Fruit fly (Drosophila melanogaster): Measurements from ENCODE around the gene Timp.

Timp gene

dm6 chr3R:10225390-10225789 lies 12.6 kb upstream of the Timp start, which contains the start of gene CG42795:
TSS of gene CG42795 (plus strand) at chr3R:10225690.
- TF ChIP-seq CG31441 (GFP tag; IDR thresholded peaks at IDR 0.05): no peak
- no peak for TF ChIP-seq Oli (tag; optimal IDR thresholded peaks at IDR 0.05)
- TF ChIP-seq CG2889 (GFP tag; IDR thresholded peaks at IDR 0.05): no peak
- TF ChIP-seq CG2129 (GFP tag; IDR thresholded peaks at IDR 0.05; ENCODE audit: partially characterized antibody): no peak
- TF ChIP-seq Bgb (GFP tag; IDR thresholded peaks at IDR 0.05; ENCODE audit: partially characterized antibody): no peak
- no peak for TF ChIP-seq amos (GFP tag; IDR thresholded peaks at IDR 0.05; ENCODE audit: partially characterized antibody)
- TF ChIP-seq Gsc (GFP tag; IDR thresholded peaks at IDR 0.05): no peak
- TF ChIP-seq CG17568 (GFP tag; optimal IDR thresholded peaks at IDR 0.05): no peak
- TF ChIP-seq HLH4C (GFP tag; IDR thresholded peaks at IDR 0.05; ENCODE audit: partially characterized antibody): no peak
- no peak for TF ChIP-seq Deaf1 (tag; optimal IDR thresholded peaks at IDR 0.05)
- no peak for TF ChIP-seq inv (GFP tag; IDR thresholded peaks at IDR 0.05; ENCODE audit: partially characterized antibody)
- no peak for TF ChIP-seq ERR (GFP tag; optimal IDR thresholded peaks at IDR 0.05)
- no peak for TF ChIP-seq CG17829 (tag; optimal IDR thresholded peaks at IDR 0.05)
- TF ChIP-seq h (optimal IDR thresholded peaks at IDR 0.05): no peak
- TF ChIP-seq CG11723 (GFP tag; optimal IDR thresholded peaks at IDR 0.05): no peak

dm6 chr3R:10224594-10224993 lies 11.8 kb upstream of the Timp start, which contains the start of the genes CG12817 and CG34107:
TSS of gene CG12817 (minus strand) at chr3R:10224725.
TSS of gene CG34107 (plus strand) at chr3R:10224909.
- TF ChIP-seq CG10979 (tag; optimal IDR thresholded peaks at IDR 0.05): no peak
- TF ChIP-seq CG15269 (tag; optimal IDR thresholded peaks at IDR 0.05): no peak
- TF ChIP-seq Bgb (GFP tag; IDR thresholded peaks at IDR 0.05; ENCODE audit: partially characterized antibody): no peak
- peak; percentile 89 for TF ChIP-seq ewg (GFP tag; optimal IDR thresholded peaks at IDR 0.05)
- no peak for TF ChIP-seq pros (GFP tag; optimal IDR thresholded peaks at IDR 0.05)
- no peak for TF ChIP-seq Gsc (GFP tag; IDR thresholded peaks at IDR 0.05)
- no peak for TF ChIP-seq CG8765 (GFP tag; IDR thresholded peaks at IDR 0.05)
- peak; percentile 8 for TF ChIP-seq pzg (GFP tag; optimal IDR thresholded peaks at IDR 0.05)

- TF ChIP-seq Rx (GFP tag; IDR thresholded peaks at IDR 0.05) (no peak), H2.0 (GFP tag; IDR thresholded peaks at IDR 0.05) (no peak), prd (optimal IDR thresholded peaks at IDR 0.05) (no peak), prd (GFP tag; IDR thresholded peaks at IDR 0.05) (0 out of 3 replicates have a peak, but pooled peaks have one; percentile 30), Antp (GFP tag; optimal IDR thresholded peaks at IDR 0.05) (no peak), CG15479 (GFP tag; optimal IDR thresholded peaks at IDR 0.05) (peak; percentile 85), hbn (GFP tag; IDR thresholded peaks at IDR 0.05; ENCODE audit: partially characterized antibody) (no peak), hkb (optimal IDR thresholded peaks at IDR 0.05) (no peak), hkb (GFP tag; IDR thresholded peaks at IDR 0.05) (no peak), CG2712 (tag; optimal IDR thresholded peaks at IDR 0.05) (no peak), zen (tag; optimal IDR thresholded peaks at IDR 0.05) (peak; percentile 95), CG4328 (GFP tag; optimal IDR thresholded peaks at IDR 0.05) (no peak), Poxn (GFP tag; IDR thresholded peaks at IDR 0.05) (no peak), cad (GFP tag; optimal IDR thresholded peaks at IDR 0.05) (peak; percentile 69), tll (GFP tag; optimal IDR thresholded peaks at IDR 0.05) (peak in 1 of 2 experiments; percentile 49), pb (GFP tag; optimal IDR thresholded peaks at IDR 0.05) (no peak), fru (optimal IDR thresholded peaks at IDR 0.05) (no peak), CG6791 (GFP tag; IDR thresholded peaks at IDR 0.05; ENCODE audit: partially characterized antibody) (no peak), jigr1 (GFP tag; IDR thresholded peaks at IDR 0.05) (no peak), CG1529 (GFP tag; optimal IDR thresholded peaks at IDR 0.05) (no peak), amos (GFP tag; IDR thresholded peaks at IDR 0.05; ENCODE audit: partially characterized antibody) (no peak), Lhr (GFP tag; optimal IDR thresholded peaks at IDR 0.05) (no peak), Eip74EF (GFP tag; optimal IDR thresholded peaks at IDR 0.05) (no peak), disco-r (GFP tag; optimal IDR thresholded peaks at IDR 0.05) (no peak), YL-1 (GFP tag; optimal IDR thresholded peaks at IDR 0.05) (no peak), salm (tag; optimal IDR thresholded peaks at IDR 0.05) (no peak), Hr78 (GFP tag; optimal IDR thresholded peaks at IDR 0.05) (no peak), ro (GFP tag; IDR thresholded peaks at IDR 0.05) (no peak)
These were observed 9.6 kb upstream of the Timp start, which contains the start of gene CG12420 for dm6 chr3R:10222416-10222815. TSS of gene CG12420 (plus strand) at chr3R:10222698.
